Worm (Caenorhabditis elegans) whole organism, mixed stage, embryonic: ENCODE data around the gene C05B5.12.

Source experiments
- ceh-39 ChIP-seq: fragments of 150-350 bp; optimal IDR thresholded peaks from 2 replicates; lab custom pipeline; 2014; ENCODE audit warnings: missing biosample characterization, missing genetic modification characterization
- lin-32 ChIP-seq: fragments of 200-800 bp; sonication (Bioruptor generic); optimal IDR thresholded peaks from 2 replicates; lab custom pipeline; 2018; ENCODE audit warnings: mild to moderate bottlenecking, missing genetic modification characterization, missing compliant biosample characterization
- lsy-2 ChIP-seq: fragments of 150-350 bp; optimal IDR thresholded peaks from 2 replicates; lab custom pipeline; 2014; ENCODE audit warnings: missing biosample characterization, missing genetic modification characterization
- nhr-237 ChIP-seq: fragments of 150-350 bp; optimal IDR thresholded peaks from 2 replicates; lab custom pipeline; 2014; ENCODE audit warnings: missing biosample characterization, missing genetic modification characterization
- ztf-11 ChIP-seq: fragments of 150-350 bp; optimal IDR thresholded peaks from 2 replicates; lab custom pipeline; 2014; ENCODE audit warnings: missing biosample characterization, missing genetic modification characterization

ce11 chrIII:10018007-10018406 is 30.8 kb downstream of the C05B5.12 start:
- TF ChIP-seq ztf-11 (tag; lab: Kevin White, UChicago) (no peak), lin-32 (GFP tag; lab: Kevin White, UChicago) (no peak), lsy-2 (tag; lab: Kevin White, UChicago) (no peak), nhr-237 (tag; lab: Kevin White, UChicago) (no peak), ceh-39 (tag; lab: Kevin White, UChicago) (no peak)
